Fruit fly (Drosophila melanogaster) whole organism, embryonic: ENCODE measurements around the gene CG43902.

Source experiments
- ATbp ChIP-seq: fragments of 200-800 bp; sonication (Bioruptor generic); optimal IDR thresholded peaks from 2 replicates; lab custom pipeline; 2017; ENCODE audit warnings: missing biosample characterization, mild to moderate bottlenecking, missing genetic modification characterization, missing genetic modification reagents
- Blimp-1 ChIP-seq: fragments of 200-800 bp; sonication (Bioruptor generic); optimal IDR thresholded peaks from 3 replicates; lab custom pipeline; 2018; ENCODE audit warnings: missing biosample characterization, missing genetic modification characterization, mild to moderate bottlenecking, moderate library complexity, missing genetic modification reagents
- CG10209 ChIP-seq: fragments of 200-800 bp; sonication (Bioruptor generic); optimal IDR thresholded peaks from 3 replicates; lab custom pipeline; 2017; ENCODE audit warnings: missing biosample characterization, mild to moderate bottlenecking, missing genetic modification characterization, missing genetic modification reagents
- CG10462 ChIP-seq: fragments of 200-800 bp; sonication (Bioruptor generic); optimal IDR thresholded peaks from 2 replicates; lab custom pipeline; 2016; ENCODE audit warnings: missing biosample characterization, missing genetic modification characterization
- CG12391 ChIP-seq: fragments of 200-800 bp; sonication (Bioruptor generic); optimal IDR thresholded peaks from 3 replicates; lab custom pipeline; 2018; ENCODE audit warnings: missing biosample characterization, mild to moderate bottlenecking, missing genetic modification characterization, moderate library complexity
- CG13296 ChIP-seq: fragments of 200-800 bp; sonication (Bioruptor generic); optimal IDR thresholded peaks from 3 replicates; lab custom pipeline; 2018; ENCODE audit warnings: missing biosample characterization, mild to moderate bottlenecking, missing genetic modification characterization
- CG15269 ChIP-seq: fragments of 200-800 bp; sonication (Bioruptor generic); optimal IDR thresholded peaks from 2 replicates; lab custom pipeline; 2018; ENCODE audit warnings: missing biosample characterization, mild to moderate bottlenecking, missing genetic modification characterization, moderate library complexity
- CG17359 ChIP-seq: fragments of 200-800 bp; sonication (Bioruptor generic); optimal IDR thresholded peaks from 3 replicates; lab custom pipeline; 2018; ENCODE audit warnings: missing biosample characterization, mild to moderate bottlenecking, missing genetic modification characterization, moderate library complexity
- CG2116 ChIP-seq: fragments of 200-800 bp; sonication (Bioruptor generic); optimal IDR thresholded peaks from 3 replicates; lab custom pipeline; 2018; ENCODE audit warnings: missing biosample characterization, mild to moderate bottlenecking, missing genetic modification characterization
- CG2129 ChIP-seq: fragments of 200-800 bp; sonication (Bioruptor generic); IDR thresholded peaks from 2 replicates; pipeline ENCODE4 v1.3.6; 2022; ENCODE audit warnings: missing biosample characterization, missing genetic modification characterization; ENCODE audit not compliant: partially characterized antibody
- CG34422 ChIP-seq: fragments of 200-800 bp; sonication (Bioruptor generic); IDR thresholded peaks from 3 replicates; pipeline ENCODE4 v1.3.6; 2022; ENCODE audit warnings: missing biosample characterization, missing genetic modification characterization
- CG6683 ChIP-seq: fragments of 200-800 bp; sonication (Bioruptor generic); optimal IDR thresholded peaks from 2 replicates; lab custom pipeline; 2017; ENCODE audit warnings: missing biosample characterization, mild to moderate bottlenecking, missing genetic modification characterization, missing genetic modification reagents
- CG7786 ChIP-seq: fragments of 200-800 bp; sonication (Bioruptor generic); optimal IDR thresholded peaks from 2 replicates; lab custom pipeline; 2016; ENCODE audit warnings: missing biosample characterization, missing genetic modification characterization
- CG9727 ChIP-seq: fragments of 200-800 bp; sonication (Bioruptor generic); optimal IDR thresholded peaks from 3 replicates; lab custom pipeline; 2017; ENCODE audit warnings: missing biosample characterization, mild to moderate bottlenecking, missing genetic modification characterization
- CHES-1-like ChIP-seq: fragments of 200-800 bp; sonication (Bioruptor generic); optimal IDR thresholded peaks from 2 replicates; lab custom pipeline; 2016; ENCODE audit warnings: missing biosample characterization, missing genetic modification characterization
- Doc3 ChIP-seq: fragments of 200-800 bp; sonication (Bioruptor generic); IDR thresholded peaks from 3 replicates; pipeline ENCODE4 v1.3.6; 2022; ENCODE audit warnings: missing biosample characterization, missing genetic modification characterization; ENCODE audit not compliant: partially characterized antibody
- Elba2 ChIP-seq: fragments of 200-800 bp; sonication (Bioruptor generic); optimal IDR thresholded peaks from 3 replicates; lab custom pipeline; 2016; ENCODE audit warnings: missing biosample characterization, missing genetic modification characterization
- Fer2 ChIP-seq: fragments of 200-800 bp; sonication (Bioruptor generic); optimal IDR thresholded peaks from 2 replicates; lab custom pipeline; 2018; ENCODE audit warnings: missing biosample characterization, mild to moderate bottlenecking, missing genetic modification characterization, moderate library complexity
- MESR4 ChIP-seq: fragments of 200-800 bp; sonication (Bioruptor generic); optimal IDR thresholded peaks from 2 replicates; lab custom pipeline; 2018; ENCODE audit warnings: missing biosample characterization, mild to moderate bottlenecking, missing genetic modification characterization, moderate library complexity
- NC2β ChIP-seq: fragments of 200-800 bp; sonication (Bioruptor generic); optimal IDR thresholded peaks from 2 replicates; lab custom pipeline; 2016; ENCODE audit warnings: missing biosample characterization, missing genetic modification characterization
- Nf-YB ChIP-seq: fragments of 200-800 bp; sonication (Bioruptor generic); optimal IDR thresholded peaks from 3 replicates; lab custom pipeline; 2019; ENCODE audit warnings: missing biosample characterization, mild to moderate bottlenecking, missing genetic modification characterization, moderate library complexity
- Ssrp ChIP-seq: fragments of 200-800 bp; sonication (Bioruptor generic); optimal IDR thresholded peaks from 2 replicates; lab custom pipeline; 2018; ENCODE audit warnings: missing biosample characterization, mild to moderate bottlenecking, missing genetic modification characterization, moderate library complexity
- YL-1 ChIP-seq: fragments of 200-800 bp; sonication (Bioruptor generic); optimal IDR thresholded peaks from 3 replicates; lab custom pipeline; 2017; ENCODE audit warnings: missing biosample characterization, mild to moderate bottlenecking, missing genetic modification characterization
- abd-A ChIP-seq: fragments of 200-800 bp; sonication (Bioruptor generic); optimal IDR thresholded peaks from 3 replicates; lab custom pipeline; 2019; ENCODE audit warnings: missing biosample characterization, mild to moderate bottlenecking, missing genetic modification characterization, moderate library complexity
- ap ChIP-seq: fragments of 200-800 bp; sonication (Bioruptor generic); IDR thresholded peaks from 2 replicates; pipeline ENCODE4 v1.3.6; 2022; ENCODE audit warnings: missing biosample characterization, missing genetic modification characterization
- ato ChIP-seq: fragments of 200-800 bp; sonication (Bioruptor generic); IDR thresholded peaks from 2 replicates; pipeline ENCODE4 v1.3.6; 2022; ENCODE audit warnings: missing biosample characterization, missing genetic modification characterization; ENCODE audit not compliant: partially characterized antibody
- bowl ChIP-seq: fragments of 200-800 bp; sonication (Bioruptor generic); IDR thresholded peaks from 2 replicates; pipeline ENCODE4 v1.3.6; 2022; ENCODE audit warnings: missing biosample characterization, missing genetic modification characterization
- croc ChIP-seq: fragments of 200-800 bp; sonication (Bioruptor generic); conservative IDR thresholded peaks from 3 replicates; pipeline ENCODE4 v1.3.6; 2022; ENCODE audit warnings: missing biosample characterization, missing genetic modification characterization
- ftz-f1 ChIP-seq: fragments of 200-800 bp; sonication (Bioruptor generic); optimal IDR thresholded peaks from 2 replicates; lab custom pipeline; 2016; ENCODE audit warnings: missing biosample characterization, missing genetic modification characterization
- h ChIP-seq: fragments of >200 bp; optimal IDR thresholded peaks from 2 replicates; lab custom pipeline; 2017
- ind ChIP-seq: fragments of 200-800 bp; sonication (Bioruptor generic); optimal IDR thresholded peaks from 3 replicates; lab custom pipeline; 2016; ENCODE audit warnings: missing biosample characterization, missing genetic modification characterization
- knrl ChIP-seq: fragments of 200-800 bp; sonication (Bioruptor generic); IDR thresholded peaks from 3 replicates; pipeline ENCODE4 v1.3.6; 2022; ENCODE audit warnings: missing biosample characterization, missing genetic modification characterization; ENCODE audit not compliant: partially characterized antibody
- oc ChIP-seq: fragments of 200-800 bp; sonication (Bioruptor generic); optimal IDR thresholded peaks from 2 replicates; lab custom pipeline; 2018; ENCODE audit warnings: missing biosample characterization, mild to moderate bottlenecking, missing genetic modification characterization, moderate library complexity
- pzg ChIP-seq: fragments of 200-800 bp; sonication (Bioruptor generic); optimal IDR thresholded peaks from 3 replicates; lab custom pipeline; 2018; ENCODE audit warnings: missing biosample characterization, mild to moderate bottlenecking, missing genetic modification characterization, moderate library complexity
- run ChIP-seq: fragments of 200-800 bp; sonication (Bioruptor generic); optimal IDR thresholded peaks from 3 replicates; lab custom pipeline; 2018; ENCODE audit warnings: missing biosample characterization, mild to moderate bottlenecking, missing genetic modification characterization
- sd ChIP-seq: fragments of 200-800 bp; sonication (Bioruptor generic); optimal IDR thresholded peaks from 3 replicates; lab custom pipeline; 2018; ENCODE audit warnings: missing biosample characterization, mild to moderate bottlenecking, missing genetic modification characterization, moderate library complexity
- sens ChIP-seq: fragments of 200-800 bp; sonication (Bioruptor generic); peaks from one replicate; lab custom pipeline; 2016; ENCODE audit warnings: missing biosample characterization, missing genetic modification characterization
- tup ChIP-seq: fragments of 200-800 bp; sonication (Bioruptor generic); optimal IDR thresholded peaks from 2 replicates; lab custom pipeline; 2016; ENCODE audit warnings: missing biosample characterization, mild to moderate bottlenecking, missing genetic modification characterization, moderate library complexity
- z ChIP-seq: fragments of 200-800 bp; sonication (Bioruptor generic); IDR thresholded peaks from 3 replicates; pipeline ENCODE4 v1.3.6; 2022; ENCODE audit warnings: missing biosample characterization, missing genetic modification characterization

The CG43902 gene

DNA sequence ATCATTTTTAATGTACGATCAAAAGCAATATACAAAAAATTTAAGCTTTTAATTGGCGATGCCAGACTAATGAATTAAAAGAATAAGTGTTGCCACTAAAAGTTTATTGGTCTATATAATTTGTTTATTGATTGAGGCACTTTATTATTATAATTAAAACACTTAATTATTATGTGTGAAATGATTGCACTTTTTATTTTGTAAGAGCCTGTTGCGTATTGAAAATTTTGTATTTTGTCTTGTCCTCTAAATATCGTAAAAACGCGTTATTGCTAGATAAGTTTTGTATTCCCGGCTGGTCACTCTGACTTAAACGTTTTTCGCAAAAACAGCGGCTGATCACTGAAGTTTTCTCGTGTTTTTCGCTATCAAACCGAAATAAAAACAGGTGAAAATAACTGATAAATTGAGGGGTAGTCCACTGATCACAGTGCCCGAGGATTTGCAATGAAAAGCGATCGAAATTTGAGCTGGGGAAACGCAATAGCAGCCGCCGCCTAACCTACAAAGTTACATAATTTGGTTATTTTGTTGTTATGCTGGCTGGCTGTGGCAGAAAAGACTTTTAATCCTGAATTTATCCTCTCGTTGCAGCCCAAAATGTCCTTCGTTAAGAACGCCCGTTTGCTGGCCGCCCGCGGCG, 54.6 kb downstream of the CG43902 start, which contains the start of gene ATPsyndelta (continued):
- TF ChIP-seq bowl (no peak), CG17359 (no peak), sens (GFP tag; lab: Kevin White, UChicago) (peak; percentile 20), NC2β (GFP tag; lab: Kevin White, UChicago) (no peak), run (no peak), CG15269 (tag; lab: Kevin White, UChicago) (no peak), CG7786 (no peak), CG12391 (tag; lab: Kevin White, UChicago) (peak; percentile 24), ftz-f1 (GFP tag; lab: Kevin White, UChicago) (no peak), Fer2 (no peak), Nf-YB (no peak), ind (GFP tag; lab: Kevin White, UChicago) (no peak), CG13296 (no peak), YL-1 (GFP tag; lab: Kevin White, UChicago) (peak; percentile 53), CG10209 (GFP tag; lab: Kevin White, UChicago) (no peak), Elba2 (GFP tag; lab: Kevin White, UChicago) (no peak), ap (GFP tag; lab: Robert Waterston, UW) (no peak), Doc3 (GFP tag; lab: Robert Waterston, UW) (0 out of 3 replicates have a peak, but pooled peaks have one; percentile 22), CHES-1-like (no peak), CG9727 (GFP tag; lab: Kevin White, UChicago) (no peak), knrl (GFP tag; lab: Robert Waterston, UW) (peak; percentile 50; the same call in 2 of the 3 replicates), Ssrp (no peak)

DNA sequence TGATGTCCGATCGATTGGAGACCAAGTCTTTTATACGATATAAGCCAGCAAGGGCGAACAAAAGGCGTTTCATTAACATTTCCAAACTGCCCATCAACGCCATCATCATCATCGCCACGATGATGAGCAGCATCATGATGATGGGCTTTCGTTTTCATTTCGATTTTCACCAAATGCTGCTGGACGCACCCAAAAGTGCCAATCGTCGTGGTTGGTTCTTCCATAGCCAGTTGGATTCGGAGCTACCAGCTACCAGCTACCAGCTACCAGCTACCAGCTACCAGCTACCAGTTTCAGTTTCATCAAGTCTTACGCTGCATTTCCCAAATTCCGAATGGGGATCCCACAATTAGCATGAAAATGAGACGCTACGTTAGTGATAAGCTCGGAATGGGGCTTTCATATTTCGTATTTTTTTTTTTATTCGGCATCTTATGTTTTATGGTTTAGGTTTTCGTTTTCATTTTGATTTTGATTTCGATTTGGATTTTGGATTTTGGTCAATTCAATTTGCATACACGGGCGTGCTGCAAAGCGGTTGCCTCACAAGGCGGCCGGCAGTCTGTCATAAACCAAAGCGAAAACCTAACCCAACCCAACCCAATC, 58.5 kb downstream of the CG43902 start, which contains the start of gene CG2962:
TSS of gene CG2962 (minus strand) at position 9 of the 606 bp plus-strand sequence.
- TF ChIP-seq CG34422 (GFP tag; lab: Robert Waterston, UW) (no peak), z (GFP tag; lab: Robert Waterston, UW) (no peak), CG2129 (GFP tag; lab: Robert Waterston, UW) (no peak), CG10462 (no peak), pzg (no peak), abd-A (peak; percentile 48), sd (tag; lab: Kevin White, UChicago) (peak; percentile 57), CG2116 (GFP tag; lab: Kevin White, UChicago) (no peak), Blimp-1 (GFP tag; lab: Kevin White, UChicago) (peak; percentile 94)
- TF ChIP-seq, all 482 proteins: peak for 3

DNA sequence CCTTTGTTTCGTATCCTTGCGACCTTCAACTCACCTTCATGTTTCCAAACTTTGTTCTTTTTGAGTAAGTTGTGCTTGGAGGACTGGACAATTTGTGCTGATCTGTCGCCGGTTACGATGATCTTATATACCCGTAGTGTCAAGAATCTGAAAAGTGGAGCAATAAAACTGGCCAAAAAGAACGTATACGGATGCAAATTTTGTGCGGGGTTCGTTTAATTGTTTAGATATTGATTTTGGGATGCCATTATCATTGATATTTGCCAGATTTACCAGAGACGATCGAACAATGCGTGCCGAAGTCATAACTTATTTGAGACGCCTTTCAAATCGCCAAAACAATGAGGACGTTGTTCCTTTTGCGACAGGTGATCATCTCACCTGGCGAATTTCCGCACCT, 60.8 kb downstream of the CG43902 start, which contains the start of gene CG15308:
TSS of gene CG15308 (minus strand) at position 101 of the 400 bp plus-strand sequence.
- TF ChIP-seq ftz-f1 (GFP tag; lab: Kevin White, UChicago) (no peak), croc (no peak), tup (no peak), ato (GFP tag; lab: Robert Waterston, UW) (no peak), CG6683 (no peak), oc (tag; lab: Kevin White, UChicago) (no peak), h (lab: Kevin White, UChicago) (no peak), MESR4 (GFP tag; lab: Kevin White, UChicago) (no peak), ATbp (GFP tag; lab: Kevin White, UChicago) (no peak)
